Fruit fly (Drosophila melanogaster) whole organism, embryonic: ENCODE measurements around the gene eas.
A peak's percentile ranks its signal among the peaks of the same experiment; 100 is the strongest.

Experiments
- Bgb ChIP-seq: fragments of 200-800 bp; sonication (Bioruptor generic); IDR thresholded peaks from 2 replicates; pipeline ENCODE4 v1.3.6; 2022; ENCODE audit warnings: missing biosample characterization, missing genetic modification characterization; ENCODE audit not compliant: partially characterized antibody
- CG10321 ChIP-seq: fragments of 200-800 bp; sonication (Bioruptor generic); IDR thresholded peaks from 2 replicates; pipeline ENCODE4 v1.3.6; 2022; ENCODE audit warnings: missing biosample characterization, missing genetic modification characterization
- CG10543 ChIP-seq: fragments of 200-800 bp; sonication (Bioruptor generic); optimal IDR thresholded peaks from 3 replicates; lab custom pipeline; 2017; ENCODE audit warnings: missing biosample characterization, mild to moderate bottlenecking, missing genetic modification characterization, moderate library complexity
- CG10565 ChIP-seq: fragments of 200-800 bp; sonication (Bioruptor generic); optimal IDR thresholded peaks from 3 replicates; lab custom pipeline; 2016; ENCODE audit warnings: missing biosample characterization, mild to moderate bottlenecking, missing genetic modification characterization
- CG10654 ChIP-seq: fragments of 200-800 bp; sonication (Bioruptor generic); optimal IDR thresholded peaks from 2 replicates; lab custom pipeline; 2016; ENCODE audit warnings: missing biosample characterization, missing genetic modification characterization
- CG11247 ChIP-seq: fragments of 200-800 bp; sonication (Bioruptor generic); IDR thresholded peaks from 2 replicates; pipeline ENCODE4 v1.3.6; 2022; ENCODE audit warnings: missing biosample characterization, missing genetic modification characterization
- CG11398 ChIP-seq: fragments of 200-800 bp; sonication (Bioruptor generic); optimal IDR thresholded peaks from 2 replicates; lab custom pipeline; 2016; ENCODE audit warnings: missing biosample characterization, missing genetic modification characterization
- CG11456 ChIP-seq: fragments of 200-800 bp; sonication (Bioruptor generic); IDR thresholded peaks from 3 replicates; pipeline ENCODE4 v1.3.6; 2022; ENCODE audit warnings: missing biosample characterization, missing genetic modification characterization
- CG11504 ChIP-seq: fragments of 200-800 bp; sonication (Bioruptor generic); optimal IDR thresholded peaks from 3 replicates; lab custom pipeline; 2019; ENCODE audit warnings: missing biosample characterization, mild to moderate bottlenecking, missing genetic modification characterization, moderate library complexity
- CG11723 ChIP-seq: fragments of 200-800 bp; sonication (Bioruptor generic); optimal IDR thresholded peaks from 2 replicates; lab custom pipeline; 2017; ENCODE audit warnings: missing biosample characterization, mild to moderate bottlenecking, missing genetic modification characterization
- CG13894 ChIP-seq: fragments of 200-800 bp; sonication (Bioruptor generic); optimal IDR thresholded peaks from 3 replicates; lab custom pipeline; 2018; ENCODE audit warnings: missing biosample characterization, mild to moderate bottlenecking, missing genetic modification characterization, moderate library complexity
- CG14710 ChIP-seq: fragments of 200-800 bp; sonication (Bioruptor generic); optimal IDR thresholded peaks from 3 replicates; lab custom pipeline; 2019; ENCODE audit warnings: missing biosample characterization, mild to moderate bottlenecking, missing genetic modification characterization, moderate library complexity
- CG17361 ChIP-seq: fragments of 200-800 bp; sonication (Bioruptor generic); IDR thresholded peaks from 3 replicates; pipeline ENCODE4 v1.3.6; 2022; ENCODE audit warnings: missing biosample characterization, missing genetic modification characterization
- CG1792 ChIP-seq: fragments of 200-800 bp; sonication (Bioruptor generic); optimal IDR thresholded peaks from 2 replicates; lab custom pipeline; 2016; ENCODE audit warnings: missing biosample characterization, missing genetic modification characterization
- CG18262 ChIP-seq: fragments of 200-800 bp; optimal IDR thresholded peaks from 3 replicates; lab custom pipeline; 2019; ENCODE audit warnings: missing biosample characterization, mild to moderate bottlenecking, missing genetic modification characterization, moderate library complexity
- CG18599 ChIP-seq: fragments of 200-800 bp; sonication (Bioruptor generic); optimal IDR thresholded peaks from 3 replicates; lab custom pipeline; 2017; ENCODE audit warnings: missing biosample characterization, missing genetic modification characterization, mild to moderate bottlenecking, moderate library complexity, missing genetic modification reagents
- CG18619 ChIP-seq: fragments of 200-800 bp; sonication (Bioruptor generic); optimal IDR thresholded peaks from 3 replicates; lab custom pipeline; 2017; ENCODE audit warnings: missing biosample characterization, mild to moderate bottlenecking, missing genetic modification characterization
- CG30431 ChIP-seq: fragments of 200-800 bp; sonication (Bioruptor generic); optimal IDR thresholded peaks from 2 replicates; lab custom pipeline; 2017; ENCODE audit warnings: missing biosample characterization, missing genetic modification characterization
- CG31365 ChIP-seq: fragments of 200-800 bp; sonication (Bioruptor generic); optimal IDR thresholded peaks from 2 replicates; lab custom pipeline; 2018; ENCODE audit warnings: missing biosample characterization, mild to moderate bottlenecking, missing genetic modification characterization
- CG3163 ChIP-seq: fragments of 200-800 bp; sonication (Bioruptor generic); optimal IDR thresholded peaks from 3 replicates; lab custom pipeline; 2016; ENCODE audit warnings: missing biosample characterization, missing genetic modification characterization
- CG43689 ChIP-seq: fragments of 200-800 bp; sonication (Bioruptor generic); IDR thresholded peaks from 2 replicates; pipeline ENCODE4 v1.3.6; 2022; ENCODE audit warnings: missing biosample characterization, missing genetic modification characterization
- CG6791 ChIP-seq: fragments of 200-800 bp; sonication (Bioruptor generic); IDR thresholded peaks from 3 replicates; pipeline ENCODE4 v1.3.6; 2022; ENCODE audit warnings: missing biosample characterization, missing genetic modification characterization; ENCODE audit not compliant: partially characterized antibody
- CG8765 ChIP-seq: fragments of 200-800 bp; sonication (Bioruptor generic); IDR thresholded peaks from 2 replicates; pipeline ENCODE4 v1.3.6; 2022; ENCODE audit warnings: missing biosample characterization, missing genetic modification characterization
- CG9817 ChIP-seq: fragments of 200-800 bp; sonication (Bioruptor generic); optimal IDR thresholded peaks from 2 replicates; lab custom pipeline; 2018; ENCODE audit warnings: missing biosample characterization, mild to moderate bottlenecking, missing genetic modification characterization, moderate library complexity
- CHES-1-like ChIP-seq: fragments of 200-800 bp; sonication (Bioruptor generic); optimal IDR thresholded peaks from 2 replicates; lab custom pipeline; 2016; ENCODE audit warnings: missing biosample characterization, missing genetic modification characterization
- Dp ChIP-seq: fragments of 200-800 bp; sonication (Bioruptor generic); optimal IDR thresholded peaks from 2 replicates; lab custom pipeline; 2018; ENCODE audit warnings: missing biosample characterization, mild to moderate bottlenecking, missing genetic modification characterization, moderate library complexity
- Elba2 ChIP-seq: fragments of 200-800 bp; sonication (Bioruptor generic); optimal IDR thresholded peaks from 3 replicates; lab custom pipeline; 2016; ENCODE audit warnings: missing biosample characterization, missing genetic modification characterization
- Fer2 ChIP-seq: fragments of 200-800 bp; sonication (Bioruptor generic); optimal IDR thresholded peaks from 2 replicates; lab custom pipeline; 2018; ENCODE audit warnings: missing biosample characterization, mild to moderate bottlenecking, missing genetic modification characterization, moderate library complexity
- H15 ChIP-seq: fragments of 200-800 bp; sonication (Bioruptor generic); IDR thresholded peaks from 3 replicates; pipeline ENCODE4 v1.3.6; 2022; ENCODE audit warnings: missing biosample characterization, missing genetic modification characterization
- Hr3 ChIP-seq: fragments of 200-800 bp; sonication (Bioruptor generic); optimal IDR thresholded peaks from 3 replicates; lab custom pipeline; 2016; ENCODE audit warnings: missing biosample characterization, missing genetic modification characterization
- Hr51 ChIP-seq, 2 experiments: fragments of 200-800 bp; sonication (Bioruptor generic); optimal IDR thresholded peaks; 2 replicates in 1 of 2; 3 replicates in 1 of 2; lab custom pipeline; 2016 to 2018; ENCODE audit warnings: missing biosample characterization in 2 of 2, missing genetic modification characterization in 2 of 2, mild to moderate bottlenecking in 1 of 2, moderate library complexity in 1 of 2
- Jarid2 ChIP-seq: fragments of 200-800 bp; sonication (Bioruptor generic); optimal IDR thresholded peaks from 3 replicates; lab custom pipeline; 2017; ENCODE audit warnings: mild to moderate bottlenecking, missing biosample characterization, missing genetic modification reagents, missing genetic modification characterization
- Kr ChIP-seq: fragments of 200-800 bp; sonication (Bioruptor generic); optimal IDR thresholded peaks from 2 replicates; lab custom pipeline; 2017; ENCODE audit warnings: missing biosample characterization, mild to moderate bottlenecking, missing genetic modification characterization
- Lhr ChIP-seq: fragments of 200-800 bp; sonication (Bioruptor generic); optimal IDR thresholded peaks from 3 replicates; lab custom pipeline; 2017; ENCODE audit warnings: mild to moderate bottlenecking, missing biosample characterization, missing genetic modification reagents, missing genetic modification characterization
- Mad ChIP-seq: fragments of 200-800 bp; sonication (Bioruptor generic); optimal IDR thresholded peaks from 2 replicates; lab custom pipeline; 2016; ENCODE audit warnings: missing biosample characterization, missing genetic modification characterization
- Myb ChIP-seq: fragments of 200-800 bp; sonication (Bioruptor generic); optimal IDR thresholded peaks from 2 replicates; lab custom pipeline; 2016; ENCODE audit warnings: missing biosample characterization, missing genetic modification characterization
- Pdp1 ChIP-seq, 2 experiments: fragments of 200-800 bp; sonication (Bioruptor generic); optimal IDR thresholded peaks; 3 replicates each; lab custom pipeline; 2016; ENCODE audit warnings: missing biosample characterization in 2 of 2, missing genetic modification characterization in 2 of 2, mild to moderate bottlenecking in 1 of 2, moderate library complexity in 1 of 2
- Scr ChIP-seq: fragments of 200-800 bp; sonication (Bioruptor generic); IDR thresholded peaks from 2 replicates; pipeline ENCODE4 v1.3.6; 2022; ENCODE audit warnings: missing biosample characterization, missing genetic modification characterization; ENCODE audit not compliant: partially characterized antibody
- Six4 ChIP-seq: fragments of 200-800 bp; sonication (Bioruptor generic); optimal IDR thresholded peaks from 2 replicates; lab custom pipeline; 2016; ENCODE audit warnings: missing biosample characterization, missing genetic modification characterization
- Usf ChIP-seq: fragments of 200-800 bp; sonication (Bioruptor generic); optimal IDR thresholded peaks from 2 replicates; lab custom pipeline; 2017; ENCODE audit warnings: missing genotype, missing biosample characterization, missing genetic modification characterization
- Xrp1 ChIP-seq: fragments of 200-800 bp; sonication (Bioruptor generic); IDR thresholded peaks from 2 replicates; pipeline ENCODE4 v1.3.6; 2022; ENCODE audit warnings: missing biosample characterization, missing genetic modification characterization
- amos ChIP-seq: fragments of 200-800 bp; sonication (Bioruptor generic); IDR thresholded peaks from 2 replicates; pipeline ENCODE4 v1.3.6; 2022; ENCODE audit warnings: missing biosample characterization, missing genetic modification characterization; ENCODE audit not compliant: partially characterized antibody
- bab2 ChIP-seq: fragments of 200-800 bp; sonication (Bioruptor generic); optimal IDR thresholded peaks from 2 replicates; lab custom pipeline; 2016; ENCODE audit warnings: missing biosample characterization, missing genetic modification characterization
- ems ChIP-seq: fragments of 200-800 bp; sonication (Bioruptor generic); optimal IDR thresholded peaks from 3 replicates; lab custom pipeline; 2016; ENCODE audit warnings: missing biosample characterization, missing genetic modification characterization
- kay ChIP-seq: fragments of 200-800 bp; sonication (Bioruptor generic); optimal IDR thresholded peaks from 2 replicates; lab custom pipeline; 2016; ENCODE audit warnings: missing biosample characterization, missing genetic modification characterization
- slou ChIP-seq: fragments of 200-800 bp; sonication (Bioruptor generic); optimal IDR thresholded peaks from 3 replicates; lab custom pipeline; 2016; ENCODE audit warnings: missing biosample characterization, missing genetic modification characterization
- so ChIP-seq: fragments of 200-800 bp; sonication (Bioruptor generic); IDR thresholded peaks from 3 replicates; pipeline ENCODE4 v1.3.6; 2022; ENCODE audit warnings: missing biosample characterization, missing genetic modification characterization
- trem ChIP-seq: fragments of 200-800 bp; optimal IDR thresholded peaks from 3 replicates; lab custom pipeline; 2019; ENCODE audit warnings: missing biosample characterization, mild to moderate bottlenecking, missing genetic modification characterization, moderate library complexity
- wek ChIP-seq: fragments of 200-800 bp; sonication (Bioruptor generic); optimal IDR thresholded peaks from 3 replicates; lab custom pipeline; 2018; ENCODE audit warnings: missing biosample characterization, mild to moderate bottlenecking, missing genetic modification characterization, moderate library complexity

Gene eas

DNA sequence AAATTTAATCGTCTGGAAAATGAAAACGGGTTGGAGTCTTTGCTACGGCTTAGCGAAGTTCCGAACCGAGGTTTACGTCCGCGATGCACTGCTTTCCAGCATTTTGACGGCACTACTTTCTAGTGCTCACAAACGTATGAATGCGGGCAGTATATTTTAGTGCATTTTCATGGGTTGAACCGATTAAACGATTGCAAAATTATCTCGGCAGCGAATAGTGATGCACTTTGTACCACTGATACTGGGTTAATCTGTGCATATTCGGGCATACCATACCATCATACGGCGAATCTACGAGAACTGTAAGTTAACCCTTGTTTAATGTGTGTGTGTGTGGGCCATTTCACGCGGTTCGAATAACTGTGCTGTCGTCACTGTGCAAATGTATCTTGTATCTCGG is 7.3 kb upstream of the eas start, which contains the start of gene Mfe2 (continued):
- TF ChIP-seq Dp (peak; percentile 57), Scr (peak; percentile 36; the same call in 1 of the 2 replicates), CG6791 (peak; percentile 51; the same call in 2 of the 3 replicates), CG14710 (peak; percentile 72), CG11247 (peak; percentile 56), Myb (GFP tag; lab: Kevin White, UChicago) (peak; percentile 91), CG10543 (GFP tag; lab: Kevin White, UChicago) (peak; percentile 64), CG43689 (no peak), CG11723 (GFP tag; lab: Kevin White, UChicago) (no peak), Lhr (GFP tag; lab: Kevin White, UChicago) (peak; percentile 91), CHES-1-like (GFP tag; lab: Kevin White, UChicago) (peak; percentile 34), CG10321 (GFP tag; lab: Robert Waterston, UW) (0 out of 2 replicates have a peak, but pooled peaks have one; percentile 26), Pdp1 (GFP tag; optimal IDR thresholded peaks at IDR 0.05; lab: Kevin White, UChicago) (peak; percentile 50 to 57), CG18599 (GFP tag; lab: Kevin White, UChicago) (peak; percentile 55), CG11398 (GFP tag; lab: Kevin White, UChicago) (peak; percentile 20), so (GFP tag; lab: Robert Waterston, UW) (0 out of 3 replicates have a peak, but pooled peaks have one; percentile 9), CG17361 (no peak), CG10654 (GFP tag; lab: Kevin White, UChicago) (peak; percentile 29), CG13894 (peak; percentile 31), CG10565 (GFP tag; lab: Kevin White, UChicago) (no peak), Hr51 (GFP tag; optimal IDR thresholded peaks at IDR 0.05; lab: Kevin White, UChicago) (peak in 1 of 2 experiments; percentile 41), Jarid2 (GFP tag; lab: Kevin White, UChicago) (peak; percentile 24), ems (GFP tag; lab: Kevin White, UChicago) (peak; percentile 54), H15 (peak; percentile 24; the same call in 1 of the 3 replicates), Mad (GFP tag; lab: Kevin White, UChicago) (peak; percentile 11), Fer2 (tag; lab: Kevin White, UChicago) (no peak), CG31365 (tag; lab: Kevin White, UChicago) (no peak), CG30431 (GFP tag; lab: Kevin White, UChicago) (no peak), CG3163 (GFP tag; lab: Kevin White, UChicago) (peak; percentile 50), kay (peak; percentile 39), Elba2 (GFP tag; lab: Kevin White, UChicago) (peak; percentile 7), Six4 (GFP tag; lab: Kevin White, UChicago) (peak; percentile 24), CG11456 (GFP tag; lab: Robert Waterston, UW) (peak; percentile 74; the same call in 2 of the 3 replicates), wek (peak; percentile 10), Xrp1 (GFP tag; lab: Robert Waterston, UW) (peak; percentile 51; the same call in 1 of the 2 replicates), Hr3 (GFP tag; lab: Kevin White, UChicago) (peak; percentile 47), amos (GFP tag; lab: Robert Waterston, UW) (peak; percentile 49; the same call in 1 of the 2 replicates), CG1792 (GFP tag; lab: Kevin White, UChicago) (peak; percentile 31), CG18619 (GFP tag; lab: Kevin White, UChicago) (peak; percentile 34), CG8765 (0 out of 2 replicates have a peak, but pooled peaks have one; percentile 6), CG9817 (peak; percentile 62), Kr (GFP tag; lab: Kevin White, UChicago) (no peak), CG11504 (tag; lab: Kevin White, UChicago) (no peak), slou (GFP tag; lab: Kevin White, UChicago) (peak; percentile 57), bab2 (GFP tag; lab: Kevin White, UChicago) (peak; percentile 29), CG18262 (no peak), trem (peak; percentile 77), Bgb (GFP tag; lab: Robert Waterston, UW) (peak; percentile 65), Usf (GFP tag; lab: Kevin White, UChicago) (peak; percentile 32)
